Worm (Caenorhabditis elegans) whole organism, L2 larva: Measurements from ENCODE around the gene C27B7.9.

Experiments used
- R02D3.7 ChIP-seq: fragments of 150-350 bp; optimal IDR thresholded peaks from 2 replicates; lab custom pipeline; 2014; ENCODE audit warnings: missing biosample characterization, missing genetic modification characterization
- aly-2 ChIP-seq: fragments of 150-350 bp; optimal IDR thresholded peaks from 2 replicates; lab custom pipeline; 2014; ENCODE audit warnings: missing biosample characterization, missing genetic modification characterization
- ama-1 ChIP-seq: fragments of 150-350 bp; optimal IDR thresholded peaks from 2 replicates; lab custom pipeline; 2018; ENCODE audit warnings: inconsistent platforms
- blmp-1 ChIP-seq: sonication (generic microtip); optimal IDR thresholded peaks from 2 replicates; lab custom pipeline; 2017; ENCODE audit warnings: missing genetic modification characterization, mild to moderate bottlenecking, missing compliant biosample characterization, antibody characterized with exemption, moderate library complexity; ENCODE audit not compliant: insufficient read depth
- ceh-82 ChIP-seq: fragments of 150-350 bp; optimal IDR thresholded peaks from 2 replicates; lab custom pipeline; 2014; ENCODE audit warnings: missing biosample characterization, missing genetic modification characterization
- crh-2 ChIP-seq: sonication (generic microtip); optimal IDR thresholded peaks from 2 replicates; lab custom pipeline; 2017; ENCODE audit warnings: missing biosample characterization, missing genetic modification characterization
- lsy-2 ChIP-seq, 2 experiments: fragments of 150-350 bp in 1 of 2; sonication (generic microtip) in 1 of 2; optimal IDR thresholded peaks; 2 replicates each; lab custom pipeline; 2014 to 2017; ENCODE audit warnings: missing biosample characterization in 2 of 2, missing genetic modification characterization in 2 of 2
- nhr-12 ChIP-seq: fragments of 150-350 bp; optimal IDR thresholded peaks from 2 replicates; lab custom pipeline; 2014; ENCODE audit warnings: missing biosample characterization, missing genetic modification characterization
- sem-4 ChIP-seq: fragments of 150-350 bp; optimal IDR thresholded peaks from 2 replicates; lab custom pipeline; 2014; ENCODE audit warnings: missing biosample characterization, missing genetic modification reagents, missing genetic modification characterization
- unc-39 ChIP-seq: fragments of 150-350 bp; optimal IDR thresholded peaks from 2 replicates; lab custom pipeline; 2014; ENCODE audit warnings: missing biosample characterization, missing genetic modification characterization
- ztf-11 ChIP-seq: sonication (generic microtip); optimal IDR thresholded peaks from 2 replicates; lab custom pipeline; 2017; ENCODE audit warnings: missing biosample characterization, missing genetic modification characterization
- ztf-4 ChIP-seq: fragments of 150-350 bp; optimal IDR thresholded peaks from 2 replicates; lab custom pipeline; 2014; ENCODE audit warnings: missing biosample characterization, missing genetic modification characterization

DNA sequence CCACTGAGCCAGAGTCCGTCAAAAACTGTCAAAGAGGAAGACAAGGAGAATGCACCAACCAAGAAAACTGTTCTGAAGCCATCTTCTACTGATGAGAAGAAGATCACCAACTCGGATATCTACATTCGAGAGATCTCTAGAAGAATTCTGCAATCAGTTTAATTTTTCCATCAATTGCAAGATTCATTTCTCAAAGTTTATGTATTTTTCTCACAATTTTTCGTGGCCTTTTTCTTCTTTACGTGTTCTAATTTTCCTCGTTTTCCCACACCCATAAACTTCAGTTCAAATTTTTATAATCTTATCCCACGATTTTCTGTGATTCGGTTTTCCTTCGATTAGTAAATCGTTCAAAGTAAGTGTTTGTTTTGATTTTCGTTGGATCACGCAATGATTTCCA lies 42.1 kb downstream of the C27B7.9 start, which contains the start of gene hdl-2:
- TF ChIP-seq lsy-2 (tag; optimal IDR thresholded peaks at IDR 0.05; lab: Kevin White, UChicago) (no peak), ztf-11 (tag; lab: Kevin White, UChicago) (no peak), ztf-4 (tag; lab: Kevin White, UChicago) (no peak), sem-4 (tag; lab: Kevin White, UChicago) (no peak), blmp-1 (no peak), aly-2 (tag; lab: Kevin White, UChicago) (no peak), crh-2 (no peak), nhr-12 (tag; lab: Kevin White, UChicago) (no peak), ama-1 (no peak), ceh-82 (tag; lab: Kevin White, UChicago) (no peak), R02D3.7 (no peak), unc-39 (tag; lab: Kevin White, UChicago) (no peak)
